Fruit fly (Drosophila melanogaster) whole organism, embryonic: ENCODE measurements around the gene Alg9.

ENCODE experiments used
- Asciz ChIP-seq: fragments of 200-800 bp; sonication (Bioruptor generic); optimal IDR thresholded peaks from 2 replicates; lab custom pipeline; 2017; ENCODE audit warnings: missing biosample characterization, mild to moderate bottlenecking, missing genetic modification characterization, missing genetic modification reagents
- Bteb2 ChIP-seq: fragments of 200-800 bp; sonication (Bioruptor generic); optimal IDR thresholded peaks from 2 replicates; lab custom pipeline; 2016; ENCODE audit warnings: missing biosample characterization, missing genetic modification characterization
- CG10431 ChIP-seq: fragments of 200-800 bp; sonication (Bioruptor generic); optimal IDR thresholded peaks from 3 replicates; lab custom pipeline; 2018; ENCODE audit warnings: missing biosample characterization, mild to moderate bottlenecking, missing genetic modification characterization
- CG10565 ChIP-seq: fragments of 200-800 bp; sonication (Bioruptor generic); optimal IDR thresholded peaks from 3 replicates; lab custom pipeline; 2016; ENCODE audit warnings: missing biosample characterization, mild to moderate bottlenecking, missing genetic modification characterization
- CG11723 ChIP-seq: fragments of 200-800 bp; sonication (Bioruptor generic); optimal IDR thresholded peaks from 2 replicates; lab custom pipeline; 2017; ENCODE audit warnings: missing biosample characterization, mild to moderate bottlenecking, missing genetic modification characterization
- CG13424 ChIP-seq: fragments of 200-800 bp; sonication (Bioruptor generic); optimal IDR thresholded peaks from 2 replicates; lab custom pipeline; 2019; ENCODE audit warnings: missing biosample characterization, mild to moderate bottlenecking, missing genetic modification characterization, moderate library complexity
- CG1529 ChIP-seq: fragments of 200-800 bp; sonication (Bioruptor generic); optimal IDR thresholded peaks from 3 replicates; lab custom pipeline; 2018; ENCODE audit warnings: missing biosample characterization, missing genetic modification characterization
- CG15601 ChIP-seq: fragments of 200-800 bp; sonication (Bioruptor generic); optimal IDR thresholded peaks from 3 replicates; lab custom pipeline; 2019; ENCODE audit warnings: missing biosample characterization, mild to moderate bottlenecking, missing genetic modification characterization, moderate library complexity
- CG16863 ChIP-seq: fragments of 200-800 bp; sonication (Bioruptor generic); optimal IDR thresholded peaks from 3 replicates; lab custom pipeline; 2016; ENCODE audit warnings: missing biosample characterization, missing genetic modification characterization
- CG17359 ChIP-seq: fragments of 200-800 bp; sonication (Bioruptor generic); optimal IDR thresholded peaks from 3 replicates; lab custom pipeline; 2018; ENCODE audit warnings: missing biosample characterization, mild to moderate bottlenecking, missing genetic modification characterization, moderate library complexity
- CG2129 ChIP-seq: fragments of 200-800 bp; sonication (Bioruptor generic); IDR thresholded peaks from 2 replicates; pipeline ENCODE4 v1.3.6; 2022; ENCODE audit warnings: missing biosample characterization, missing genetic modification characterization; ENCODE audit not compliant: partially characterized antibody
- CG2875 ChIP-seq: fragments of 200-800 bp; sonication (Bioruptor generic); optimal IDR thresholded peaks from 2 replicates; lab custom pipeline; 2017; ENCODE audit warnings: missing biosample characterization, mild to moderate bottlenecking, missing genetic modification characterization, missing genetic modification reagents
- CG33557 ChIP-seq: fragments of 200-800 bp; sonication (Bioruptor generic); optimal IDR thresholded peaks from 2 replicates; lab custom pipeline; 2019; ENCODE audit warnings: missing biosample characterization, mild to moderate bottlenecking, missing genetic modification characterization, moderate library complexity
- CG8281 ChIP-seq: fragments of 200-800 bp; sonication (Bioruptor generic); optimal IDR thresholded peaks from 2 replicates; lab custom pipeline; 2018; ENCODE audit warnings: missing biosample characterization, mild to moderate bottlenecking, missing genetic modification characterization, moderate library complexity
- CG8359 ChIP-seq: fragments of 200-800 bp; sonication (Bioruptor generic); optimal IDR thresholded peaks from 2 replicates; lab custom pipeline; 2017; ENCODE audit warnings: missing biosample characterization, mild to moderate bottlenecking, missing genetic modification characterization, borderline replicate concordance
- CG8765 ChIP-seq: fragments of 200-800 bp; sonication (Bioruptor generic); IDR thresholded peaks from 2 replicates; pipeline ENCODE4 v1.3.6; 2022; ENCODE audit warnings: missing biosample characterization, missing genetic modification characterization
- CG9932 ChIP-seq: fragments of 200-800 bp; sonication (Bioruptor generic); IDR thresholded peaks from 2 replicates; pipeline ENCODE4 v1.3.6; 2022; ENCODE audit warnings: missing biosample characterization, missing genetic modification characterization
- D ChIP-seq, 2 experiments: fragments of 200-800 bp in 1 of 2; fragments of >200 bp in 1 of 2; sonication (Bioruptor generic) in 1 of 2; optimal IDR thresholded peaks; 2 replicates in 1 of 2; 3 replicates in 1 of 2; lab custom pipeline; 2017; ENCODE audit warnings: mild to moderate bottlenecking in 1 of 2, missing biosample characterization in 1 of 2, missing genetic modification characterization in 1 of 2, missing genetic modification reagents in 1 of 2
- Dfd ChIP-seq, 2 experiments: fragments of >200 bp; optimal IDR thresholded peaks; 2 replicates each; lab custom pipeline; 2017; ENCODE audit warnings: missing biosample characterization in 2 of 2, missing genetic modification characterization in 2 of 2
- Dip3 ChIP-seq: fragments of 200-800 bp; sonication (Bioruptor generic); optimal IDR thresholded peaks from 3 replicates; lab custom pipeline; 2016; ENCODE audit warnings: missing biosample characterization, missing genetic modification characterization
- Hey ChIP-seq: fragments of 200-800 bp; sonication (Bioruptor generic); optimal IDR thresholded peaks from 3 replicates; lab custom pipeline; 2018; ENCODE audit warnings: missing biosample characterization, mild to moderate bottlenecking, missing genetic modification characterization
- Lim3 ChIP-seq: fragments of 200-800 bp; sonication (Bioruptor generic); IDR thresholded peaks from 2 replicates; pipeline ENCODE4 v1.3.6; 2022; ENCODE audit warnings: missing biosample characterization, missing genetic modification characterization
- Lpt ChIP-seq: fragments of >200 bp; optimal IDR thresholded peaks from 2 replicates; lab custom pipeline; 2018; ENCODE audit warnings: missing biosample characterization, missing genetic modification characterization
- Myb ChIP-seq: fragments of 200-800 bp; sonication (Bioruptor generic); optimal IDR thresholded peaks from 2 replicates; lab custom pipeline; 2016; ENCODE audit warnings: missing biosample characterization, missing genetic modification characterization
- Spps ChIP-seq: fragments of 200-800 bp; sonication (Bioruptor generic); optimal IDR thresholded peaks from 2 replicates; lab custom pipeline; 2018; ENCODE audit warnings: missing biosample characterization, mild to moderate bottlenecking, missing genetic modification characterization
- Vsx1 ChIP-seq: fragments of 200-800 bp; sonication (Bioruptor generic); optimal IDR thresholded peaks from 2 replicates; lab custom pipeline; 2017; ENCODE audit warnings: missing biosample characterization, mild to moderate bottlenecking, missing genetic modification characterization, missing genetic modification reagents
- bbx ChIP-seq: fragments of 200-800 bp; sonication (Bioruptor generic); IDR thresholded peaks from 2 replicates; pipeline ENCODE4 v1.3.6; 2022; ENCODE audit warnings: missing biosample characterization, missing genetic modification characterization; ENCODE audit not compliant: partially characterized antibody
- chn ChIP-seq: fragments of 200-800 bp; sonication (Bioruptor generic); optimal IDR thresholded peaks from 2 replicates; lab custom pipeline; 2016; ENCODE audit warnings: missing biosample characterization, missing genetic modification characterization
- dysf ChIP-seq: fragments of 200-800 bp; sonication (Bioruptor generic); IDR thresholded peaks from 3 replicates; pipeline ENCODE4 v1.3.6; 2022; ENCODE audit warnings: missing biosample characterization, missing genetic modification characterization
- fd3F ChIP-seq: fragments of 200-800 bp; sonication (Bioruptor generic); optimal IDR thresholded peaks from 2 replicates; lab custom pipeline; 2018; ENCODE audit warnings: missing biosample characterization, mild to moderate bottlenecking, missing genetic modification characterization, moderate library complexity
- jing ChIP-seq: fragments of 200-800 bp; sonication (Bioruptor generic); optimal IDR thresholded peaks from 2 replicates; lab custom pipeline; 2018; ENCODE audit warnings: missing biosample characterization, mild to moderate bottlenecking, missing genetic modification characterization
- kah ChIP-seq: fragments of 200-800 bp; sonication (Bioruptor generic); optimal IDR thresholded peaks from 2 replicates; lab custom pipeline; 2018; ENCODE audit warnings: missing biosample characterization, mild to moderate bottlenecking, missing genetic modification characterization
- lbe ChIP-seq: fragments of 200-800 bp; sonication (Bioruptor generic); optimal IDR thresholded peaks from 2 replicates; lab custom pipeline; 2016; ENCODE audit warnings: missing biosample characterization, mild to moderate bottlenecking, missing genetic modification characterization
- lmd ChIP-seq: fragments of 200-800 bp; sonication (Bioruptor generic); IDR thresholded peaks from 2 replicates; pipeline ENCODE4 v1.3.6; 2022; ENCODE audit warnings: missing biosample characterization, missing genetic modification characterization
- lov ChIP-seq, 2 experiments: fragments of 200-800 bp in 1 of 2; fragments of >200 bp in 1 of 2; sonication (Bioruptor generic) in 1 of 2; IDR thresholded peaks in 1 of 2; optimal IDR thresholded peaks in 1 of 2; 2 replicates in 1 of 2; 3 replicates in 1 of 2; pipeline versions ENCODE4 v1.3.6 to Lab custom; 2017 to 2022; ENCODE audit warnings: missing biosample characterization in 1 of 2, missing genetic modification characterization in 1 of 2
- nau ChIP-seq: fragments of 200-800 bp; sonication (Bioruptor generic); optimal IDR thresholded peaks from 3 replicates; lab custom pipeline; 2017; ENCODE audit warnings: missing biosample characterization, mild to moderate bottlenecking, missing genetic modification characterization, missing genetic modification reagents
- onecut ChIP-seq: fragments of 200-800 bp; sonication (Bioruptor generic); IDR thresholded peaks from 2 replicates; pipeline ENCODE4 v1.3.6; 2022; ENCODE audit warnings: missing biosample characterization, missing genetic modification characterization
- pan ChIP-seq, 4 experiments: fragments of >200 bp in 3 of 4; fragments of 200-800 bp in 1 of 4; sonication (Bioruptor generic) in 1 of 4; optimal IDR thresholded peaks in 3 of 4; IDR thresholded peaks in 1 of 4; 2 replicates each; pipeline versions ENCODE4 v1.3.6 to Lab custom; 2017 to 2022; ENCODE audit warnings: missing biosample characterization in 2 of 4, missing genetic modification characterization in 2 of 4, mixed read lengths in 1 of 4
- pb ChIP-seq: fragments of 200-800 bp; sonication (Bioruptor generic); optimal IDR thresholded peaks from 3 replicates; lab custom pipeline; 2016; ENCODE audit warnings: missing biosample characterization, missing genetic modification characterization
- salm ChIP-seq: fragments of 200-800 bp; sonication (Bioruptor generic); optimal IDR thresholded peaks from 2 replicates; lab custom pipeline; 2018; ENCODE audit warnings: missing biosample characterization, mild to moderate bottlenecking, missing genetic modification characterization
- seq ChIP-seq: fragments of 200-800 bp; sonication (Bioruptor generic); IDR thresholded peaks from 2 replicates; pipeline ENCODE4 v1.3.6; 2022; ENCODE audit warnings: missing biosample characterization, missing genetic modification characterization
- sim ChIP-seq: fragments of 200-800 bp; sonication (Bioruptor generic); IDR thresholded peaks from 2 replicates; pipeline ENCODE4 v1.3.6; 2022; ENCODE audit warnings: missing biosample characterization, missing genetic modification characterization
- slp2 ChIP-seq: fragments of 200-800 bp; sonication (Bioruptor generic); optimal IDR thresholded peaks from 2 replicates; lab custom pipeline; 2016; ENCODE audit warnings: missing biosample characterization, missing genetic modification characterization
- trem ChIP-seq: fragments of 200-800 bp; optimal IDR thresholded peaks from 3 replicates; lab custom pipeline; 2019; ENCODE audit warnings: missing biosample characterization, mild to moderate bottlenecking, missing genetic modification characterization, moderate library complexity
- twi ChIP-seq: fragments of 200-800 bp; optimal IDR thresholded peaks from 2 replicates; lab custom pipeline; 2019; ENCODE audit warnings: missing biosample characterization, mild to moderate bottlenecking, missing genetic modification characterization, moderate library complexity
- vvl ChIP-seq: fragments of 200-800 bp; sonication (Bioruptor generic); IDR thresholded peaks from 2 replicates; pipeline ENCODE4 v1.3.6; 2022; ENCODE audit warnings: missing biosample characterization, missing genetic modification characterization
- zen2 ChIP-seq: fragments of 200-800 bp; sonication (Bioruptor generic); IDR thresholded peaks from 3 replicates; pipeline ENCODE4 v1.3.6; 2022; ENCODE audit warnings: missing biosample characterization, missing genetic modification characterization; ENCODE audit not compliant: partially characterized antibody
- zfh1 ChIP-seq: fragments of 200-800 bp; sonication (Bioruptor generic); IDR thresholded peaks from 3 replicates; pipeline ENCODE4 v1.3.6; 2022; ENCODE audit warnings: missing biosample characterization, missing genetic modification characterization

Gene Alg9

DNA sequence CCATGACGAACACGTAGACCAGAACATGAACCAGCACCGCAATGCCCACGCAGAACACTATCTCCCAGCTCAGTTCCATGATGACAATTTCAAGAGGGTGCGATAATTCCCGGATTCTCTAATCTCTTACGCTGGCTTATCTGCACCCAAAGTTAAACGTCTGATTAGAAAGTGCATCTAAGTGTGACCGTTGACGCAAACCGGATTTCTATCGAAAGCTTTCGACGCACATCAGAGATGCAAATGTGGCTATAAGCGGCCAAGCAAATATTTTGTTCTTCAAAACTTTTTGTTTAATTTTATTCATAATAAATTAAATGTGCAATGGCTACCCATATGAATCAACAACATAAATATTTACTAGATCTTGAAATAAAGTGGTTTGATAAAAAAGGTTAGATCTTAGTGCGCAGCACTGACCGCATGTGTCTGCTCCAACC lies 41.0 kb downstream of the Alg9 start, which contains the start of the genes Kdsr and CG11858 (continued):
- TF ChIP-seq CG10431 (GFP tag; lab: Kevin White, UChicago), result no peak
- TF ChIP-seq dysf, result peak; percentile 70
- TF ChIP-seq Spps (tag; lab: Kevin White, UChicago), result peak; percentile 51
- no peak for TF ChIP-seq slp2 (GFP tag; lab: Kevin White, UChicago)
- TF ChIP-seq twi, result peak; percentile 30
- no peak for TF ChIP-seq D (optimal IDR thresholded peaks at IDR 0.05; lab: Kevin White, UChicago)
- TF ChIP-seq D (GFP tag; optimal IDR thresholded peaks at IDR 0.05; lab: Kevin White, UChicago), result no peak
- no peak; the same call in 1 of the 2 replicates for TF ChIP-seq onecut (GFP tag; lab: Robert Waterston, UW)
- peak; percentile 80 for TF ChIP-seq CG9932 (GFP tag; lab: Robert Waterston, UW)
- TF ChIP-seq bbx (GFP tag; lab: Robert Waterston, UW), result no peak
- no peak for TF ChIP-seq lbe (GFP tag; lab: Kevin White, UChicago)
- peak; percentile 69 for TF ChIP-seq CG13424
- peak; percentile 50 for TF ChIP-seq Dip3 (GFP tag; lab: Kevin White, UChicago)
- TF ChIP-seq pan (optimal IDR thresholded peaks at IDR 0.05; lab: Kevin White, UChicago), result no peak
- peak in 1 of 2 experiments; percentile 64 for TF ChIP-seq pan (GFP tag; optimal IDR thresholded peaks at IDR 0.05 in 1 of 2, IDR thresholded peaks at IDR 0.05 in 1 of 2)
- no peak for TF ChIP-seq Dfd (GFP tag; optimal IDR thresholded peaks at IDR 0.05; lab: Kevin White, UChicago)
- TF ChIP-seq zen2 (GFP tag; lab: Robert Waterston, UW), result no peak
- TF ChIP-seq CG8359 (GFP tag; lab: Kevin White, UChicago), result peak; percentile 16
- TF ChIP-seq zfh1 (GFP tag; lab: Robert Waterston, UW), result peak; percentile 77
- TF ChIP-seq kah (GFP tag; lab: Kevin White, UChicago), result peak; percentile 1
- TF ChIP-seq CG10565 (GFP tag; lab: Kevin White, UChicago), result no peak
- TF ChIP-seq CG33557 (GFP tag; lab: Kevin White, UChicago), result peak; percentile 26
- TF ChIP-seq CG2129, result no peak
- TF ChIP-seq Hey, result no peak
- no peak for TF ChIP-seq Vsx1
- TF ChIP-seq nau (GFP tag; lab: Kevin White, UChicago), result no peak
- TF ChIP-seq pb, result peak; percentile 3
- TF ChIP-seq Lpt (GFP tag; lab: Kevin White, UChicago), result no peak
- TF ChIP-seq CG17359 (tag; lab: Kevin White, UChicago), result no peak
- peak; percentile 51 for TF ChIP-seq Myb (GFP tag; lab: Kevin White, UChicago)
- peak; percentile 64 for TF ChIP-seq lmd (GFP tag; lab: Robert Waterston, UW)
- TF ChIP-seq fd3F (GFP tag; lab: Kevin White, UChicago), result peak; percentile 47
- peak; percentile 68 for TF ChIP-seq Bteb2 (GFP tag; lab: Kevin White, UChicago)
- TF ChIP-seq CG15601 (tag; lab: Kevin White, UChicago), result peak; percentile 56
- TF ChIP-seq CG8281 (tag; lab: Kevin White, UChicago), result peak; percentile 7
- 0 out of 2 replicates have a peak, but pooled peaks have one; percentile 17 for TF ChIP-seq sim
- no peak for TF ChIP-seq jing (GFP tag; lab: Kevin White, UChicago)
- TF ChIP-seq CG1529 (GFP tag; lab: Kevin White, UChicago), result no peak
- TF ChIP-seq vvl (GFP tag; lab: Robert Waterston, UW), result peak; percentile 91
- no peak for TF ChIP-seq Lim3 (GFP tag; lab: Robert Waterston, UW)
- peak; percentile 55; the same call in 1 of the 2 replicates for TF ChIP-seq seq (GFP tag; lab: Robert Waterston, UW)
- no peak for TF ChIP-seq Asciz (GFP tag; lab: Kevin White, UChicago)
- peak; percentile 53 for TF ChIP-seq CG8765 (GFP tag; lab: Robert Waterston, UW)
- peak; percentile 38 for TF ChIP-seq trem (tag; lab: Kevin White, UChicago)
- peak; percentile 65 for TF ChIP-seq chn
- no peak for TF ChIP-seq CG2875 (GFP tag; lab: Kevin White, UChicago)
- TF ChIP-seq CG16863 (GFP tag; lab: Kevin White, UChicago), result peak; percentile 15
- TF ChIP-seq CG11723, result no peak
- no peak for TF ChIP-seq lov (optimal IDR thresholded peaks at IDR 0.05; lab: Kevin White, UChicago)
- 0 out of 3 replicates have a peak, but pooled peaks have one; percentile 63 for TF ChIP-seq lov (GFP tag; IDR thresholded peaks at IDR 0.05; lab: Robert Waterston, UW)
- TF ChIP-seq salm (tag; lab: Kevin White, UChicago), result no peak
